Worm (Caenorhabditis elegans): ENCODE measurements around the gene T04F8.3.
A peak's percentile ranks its signal among the peaks of the same experiment; 100 is the strongest.

- TF ChIP-seq nhr-11 (tag; optimal IDR thresholded peaks at IDR 0.05) = peak; percentile 60
- no peak for TF ChIP-seq lin-15B (tag; optimal IDR thresholded peaks at IDR 0.05)
- no peak for TF ChIP-seq fos-1 (tag; optimal IDR thresholded peaks at IDR 0.05)
- TF ChIP-seq jun-1 (tag; optimal IDR thresholded peaks at IDR 0.05) = no peak
- TF ChIP-seq unc-62 (GFP tag; optimal IDR thresholded peaks at IDR 0.05 in 1 of 2) = peak in 1 of 2 experiments; percentile 98
- TF ChIP-seq unc-62 (tag; optimal IDR thresholded peaks at IDR 0.05) = no peak
- peak; percentile 98 for TF ChIP-seq nhr-28 (tag; optimal IDR thresholded peaks at IDR 0.05)
- TF ChIP-seq Y48G9A.11 (GFP tag; IDR thresholded peaks at IDR 0.05) = no peak
- TF ChIP-seq unc-39 (tag; optimal IDR thresholded peaks at IDR 0.05) = no peak
- peak; percentile 25 for TF ChIP-seq lin-13 (GFP tag; optimal IDR thresholded peaks at IDR 0.05)
- no peak for TF ChIP-seq zag-1 (tag; optimal IDR thresholded peaks at IDR 0.05)
- peak; percentile 57 for TF ChIP-seq nhr-25 (tag; optimal IDR thresholded peaks at IDR 0.05; ENCODE audit: borderline replicate concordance, insufficient read depth)
- TF ChIP-seq ama-1 (optimal IDR thresholded peaks at IDR 0.05) = no peak
- no peak for TF ChIP-seq fkh-10 (GFP tag; optimal IDR thresholded peaks at IDR 0.05)
These were observed 1.9 kb upstream of the T04F8.3 start, which contains the start of gene T04F8.2 for ce11 chrX:11656519-11657006.

All from whole organism, L4 larva.